Worm (Caenorhabditis elegans) whole organism, early embryonic: ENCODE measurements around the gene tag-266.

Source experiments
- B0310.2 ChIP-seq: sonication (generic microtip); optimal IDR thresholded peaks from 2 replicates; lab custom pipeline; 2016; ENCODE audit warnings: mild to moderate bottlenecking, missing genetic modification characterization, missing compliant biosample characterization
- aly-1 ChIP-seq: sonication (generic microtip); optimal IDR thresholded peaks from 2 replicates; lab custom pipeline; 2016; ENCODE audit warnings: missing genetic modification characterization, missing compliant biosample characterization
- ama-1 ChIP-seq: fragments of 150-350 bp; optimal IDR thresholded peaks from 2 replicates; lab custom pipeline; 2014
- flt-1 ChIP-seq: fragments of 200-800 bp; sonication (Bioruptor generic); IDR thresholded peaks from 2 replicates; pipeline ENCODE4 v1.3.6; 2022; ENCODE audit warnings: missing genetic modification characterization, missing compliant biosample characterization
- hmbx-1 ChIP-seq: sonication (generic microtip); optimal IDR thresholded peaks from 2 replicates; lab custom pipeline; 2016; ENCODE audit warnings: mild to moderate bottlenecking, missing genetic modification characterization, missing compliant biosample characterization
- pes-1 ChIP-seq: fragments of 200-800 bp; sonication (Bioruptor generic); IDR thresholded peaks from 2 replicates; pipeline ENCODE4 v1.3.6; 2022; ENCODE audit warnings: missing genetic modification reagents, missing genetic modification characterization, missing compliant biosample characterization
- scrt-1 ChIP-seq: fragments of 200-800 bp; sonication (Bioruptor generic); IDR thresholded peaks from 2 replicates; pipeline ENCODE4 v1.3.6; 2022; ENCODE audit warnings: missing genetic modification characterization, missing compliant biosample characterization
- sea-1 ChIP-seq: fragments of 200-800 bp; sonication (Bioruptor generic); conservative IDR thresholded peaks from 2 replicates; pipeline ENCODE4 v1.3.6; 2022; ENCODE audit warnings: missing genetic modification characterization, missing compliant biosample characterization
- tbx-37 ChIP-seq: fragments of 200-800 bp; sonication (Bioruptor generic); conservative IDR thresholded peaks from 2 replicates; pipeline ENCODE4 v1.3.6; 2022; ENCODE audit warnings: missing genetic modification reagents, missing genetic modification characterization, missing compliant biosample characterization
- tra-4 ChIP-seq: sonication (generic microtip); optimal IDR thresholded peaks from 2 replicates; lab custom pipeline; 2017; ENCODE audit warnings: missing genetic modification characterization, missing compliant biosample characterization

DNA sequence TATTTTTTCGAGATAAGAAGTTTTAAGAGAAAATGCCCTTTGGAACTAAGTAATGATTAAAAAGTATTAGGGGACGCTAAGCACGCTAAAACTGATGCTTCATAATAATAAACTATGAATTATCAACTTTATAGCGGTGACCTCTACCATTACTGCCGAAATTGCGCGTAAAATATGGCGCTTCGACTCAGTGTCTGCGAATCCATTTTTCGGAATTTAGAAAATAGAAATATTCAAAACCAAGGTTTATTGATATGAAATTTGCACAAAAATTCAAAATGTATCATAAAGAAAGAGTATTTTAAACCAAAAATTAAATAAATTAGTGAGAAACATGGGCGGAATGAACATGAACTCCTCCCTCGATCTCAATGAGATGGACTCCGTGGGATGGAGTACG is 40.7 kb downstream of the tag-266 start:
- TF ChIP-seq tra-4 (tag; lab: Kevin White, UChicago) (no peak), aly-1 (no peak), hmbx-1 (tag; lab: Kevin White, UChicago) (no peak), flt-1 (GFP tag; lab: Robert Waterston, UW) (no peak), tbx-37 (GFP tag; lab: Robert Waterston, UW) (no peak), ama-1 (lab: Kevin White, UChicago) (no peak), pes-1 (no peak), scrt-1 (GFP tag; lab: Robert Waterston, UW) (no peak), sea-1 (GFP tag; lab: Robert Waterston, UW) (no peak), B0310.2 (no peak)
